Worm (Caenorhabditis elegans): Measurements from ENCODE around the gene pdl-1.

- TF ChIP-seq unc-62 (GFP tag; optimal IDR thresholded peaks at IDR 0.05): no peak
- no peak for TF ChIP-seq nhr-90 (tag; optimal IDR thresholded peaks at IDR 0.05)
- no peak for TF ChIP-seq dpl-1 (GFP tag; optimal IDR thresholded peaks at IDR 0.05)
- TF ChIP-seq bed-2 (GFP tag; IDR thresholded peaks at IDR 0.05): no peak
- no peak for TF ChIP-seq chd-7 (tag; optimal IDR thresholded peaks at IDR 0.05)
- no peak for TF ChIP-seq egl-18 (GFP tag; IDR thresholded peaks at IDR 0.05)
- TF ChIP-seq lin-26 (GFP tag; IDR thresholded peaks at IDR 0.05): no peak
- TF ChIP-seq D2030.7 (GFP tag; IDR thresholded peaks at IDR 0.05): no peak
- no peak for TF ChIP-seq ztf-26 (tag; optimal IDR thresholded peaks at IDR 0.05)
- TF ChIP-seq hrde-1 (tag; optimal IDR thresholded peaks at IDR 0.05; ENCODE audit: borderline replicate concordance): no peak
- no peak for TF ChIP-seq pha-4 (tag; optimal IDR thresholded peaks at IDR 0.05)
- TF ChIP-seq snpc-4 (GFP tag; optimal IDR thresholded peaks at IDR 0.05): no peak
- no peak for TF ChIP-seq snpc-4 (tag; optimal IDR thresholded peaks at IDR 0.05)
These were observed 33.4 kb downstream of the pdl-1 start, which contains the start of gene E04F6.10 for ce11 chrII:7217047-7217446.

All from whole organism, young adult.